Worm (Caenorhabditis elegans) whole organism, young adult: ENCODE measurements around the gene cng-3.

Source experiments
- B0336.3 ChIP-seq: fragments of 200-800 bp; sonication (Bioruptor generic); IDR thresholded peaks from 2 replicates; pipeline ENCODE4 v1.3.6; 2022; ENCODE audit warnings: missing genetic modification characterization, missing compliant biosample characterization
- D2030.7 ChIP-seq: fragments of 200-800 bp; sonication (Bioruptor generic); IDR thresholded peaks from 2 replicates; pipeline ENCODE4 v1.3.6; 2022; ENCODE audit warnings: missing genetic modification reagents, missing genetic modification characterization, missing compliant biosample characterization
- F23B12.7 ChIP-seq: sonication (generic microtip); optimal IDR thresholded peaks from 2 replicates; lab custom pipeline; 2017; ENCODE audit warnings: missing genetic modification characterization, mild to moderate bottlenecking, missing compliant biosample characterization, antibody characterized with exemption, moderate library complexity; ENCODE audit not compliant: insufficient read depth
- F33H1.4 ChIP-seq: fragments of 200-800 bp; sonication (Bioruptor generic); IDR thresholded peaks from 2 replicates; pipeline ENCODE4 v1.3.6; 2022; ENCODE audit warnings: missing genetic modification reagents, missing genetic modification characterization, missing compliant biosample characterization
- F39B2.1 ChIP-seq: fragments of 200-800 bp; sonication (Bioruptor generic); IDR thresholded peaks from 2 replicates; pipeline ENCODE4 v1.3.6; 2022; ENCODE audit warnings: missing genetic modification reagents, missing genetic modification characterization, missing compliant biosample characterization
- K11D2.4 ChIP-seq: fragments of 200-800 bp; sonication (Bioruptor generic); IDR thresholded peaks from 2 replicates; pipeline ENCODE4 v1.3.6; 2022; ENCODE audit warnings: missing genetic modification reagents, missing genetic modification characterization, missing compliant biosample characterization
- K12H6.12 ChIP-seq: fragments of 200-800 bp; sonication (Bioruptor generic); optimal IDR thresholded peaks from 2 replicates; lab custom pipeline; 2018; ENCODE audit warnings: mild to moderate bottlenecking, missing genetic modification characterization, missing compliant biosample characterization
- T26A5.8 ChIP-seq: sonication (generic microtip); optimal IDR thresholded peaks from 2 replicates; lab custom pipeline; 2016; ENCODE audit warnings: missing genetic modification characterization, missing compliant biosample characterization
- Y53G8AR.9 ChIP-seq: fragments of 200-800 bp; sonication (Bioruptor generic); conservative IDR thresholded peaks from 2 replicates; pipeline ENCODE4 v1.3.6; 2022; ENCODE audit warnings: missing genetic modification reagents, missing genetic modification characterization, missing compliant biosample characterization
- Y67H2A.10 ChIP-seq: fragments of 200-800 bp; sonication (Bioruptor generic); conservative IDR thresholded peaks from 2 replicates; pipeline ENCODE4 v1.3.6; 2022; ENCODE audit warnings: missing genetic modification reagents, missing genetic modification characterization, missing compliant biosample characterization
- Y95B8A.8 ChIP-seq: fragments of 200-800 bp; sonication (Bioruptor generic); IDR thresholded peaks from 2 replicates; pipeline ENCODE4 v1.3.6; 2022; ENCODE audit warnings: missing genetic modification reagents, missing genetic modification characterization, missing compliant biosample characterization
- aptf-2 ChIP-seq: fragments of 200-800 bp; sonication (Bioruptor generic); conservative IDR thresholded peaks from 2 replicates; pipeline ENCODE4 v1.3.6; 2022; ENCODE audit warnings: missing genetic modification reagents, missing genetic modification characterization, missing compliant biosample characterization
- atf-7 ChIP-seq: sonication (generic microtip); optimal IDR thresholded peaks from 2 replicates; lab custom pipeline; 2017; ENCODE audit warnings: mild to moderate bottlenecking, missing genetic modification characterization, missing compliant biosample characterization
- cebp-1 ChIP-seq, 2 experiments: fragments of 200-800 bp in 1 of 2; sonication (Bioruptor generic) in 1 of 2; sonication (generic microtip) in 1 of 2; IDR thresholded peaks in 1 of 2; optimal IDR thresholded peaks in 1 of 2; 2 replicates each; pipeline versions ENCODE4 v1.3.6 to Lab custom; 2017 to 2022; ENCODE audit warnings: missing compliant biosample characterization in 2 of 2, missing genetic modification characterization in 2 of 2, mild to moderate bottlenecking in 1 of 2, missing genetic modification reagents in 1 of 2, moderate library complexity in 1 of 2
- cebp-2 ChIP-seq: fragments of 200-800 bp; sonication (Bioruptor generic); IDR thresholded peaks from 2 replicates; pipeline ENCODE4 v1.3.6; 2022; ENCODE audit warnings: missing genetic modification characterization, missing compliant biosample characterization
- ceh-100 ChIP-seq: fragments of 200-800 bp; sonication (Bioruptor generic); IDR thresholded peaks from 2 replicates; pipeline ENCODE4 v1.3.6; 2022; ENCODE audit warnings: missing genetic modification reagents, missing genetic modification characterization, missing compliant biosample characterization
- ceh-27 ChIP-seq: fragments of 200-800 bp; sonication (Bioruptor generic); optimal IDR thresholded peaks from 2 replicates; lab custom pipeline; 2018; ENCODE audit warnings: mild to moderate bottlenecking, missing genetic modification characterization, moderate library complexity, missing compliant biosample characterization
- ceh-40 ChIP-seq: fragments of 200-800 bp; sonication (Bioruptor generic); IDR thresholded peaks from 2 replicates; pipeline ENCODE4 v1.3.6; 2022; ENCODE audit warnings: missing genetic modification characterization, missing compliant biosample characterization
- ceh-58 ChIP-seq: fragments of 200-800 bp; sonication (Bioruptor generic); IDR thresholded peaks from 2 replicates; pipeline ENCODE4 v1.3.6; 2022; ENCODE audit warnings: missing genetic modification characterization, missing compliant biosample characterization
- ceh-91 ChIP-seq: fragments of 200-800 bp; sonication (Bioruptor generic); IDR thresholded peaks from 2 replicates; pipeline ENCODE4 v1.3.6; 2022; ENCODE audit warnings: missing genetic modification reagents, missing genetic modification characterization, missing compliant biosample characterization
- ekl-4 ChIP-seq: fragments of 200-800 bp; sonication (Bioruptor generic); IDR thresholded peaks from 2 replicates; pipeline ENCODE4 v1.3.6; 2022; ENCODE audit warnings: missing genetic modification reagents, missing genetic modification characterization, missing compliant biosample characterization
- fkh-3 ChIP-seq: sonication (generic microtip); optimal IDR thresholded peaks from 2 replicates; lab custom pipeline; 2016; ENCODE audit warnings: mild to moderate bottlenecking, missing genetic modification characterization, missing compliant biosample characterization
- hmg-1.2 ChIP-seq: fragments of 200-800 bp; sonication (Bioruptor generic); IDR thresholded peaks from 2 replicates; pipeline ENCODE4 v1.3.6; 2022; ENCODE audit warnings: missing genetic modification reagents, missing genetic modification characterization, missing compliant biosample characterization
- hmg-20 ChIP-seq: fragments of 200-800 bp; sonication (Bioruptor generic); IDR thresholded peaks from 2 replicates; pipeline ENCODE4 v1.3.6; 2022; ENCODE audit warnings: missing genetic modification reagents, missing genetic modification characterization, missing compliant biosample characterization
- hsf-1 ChIP-seq: fragments of 200-800 bp; sonication (Bioruptor generic); IDR thresholded peaks from 2 replicates; pipeline ENCODE4 v1.3.6; 2022; ENCODE audit warnings: missing genetic modification reagents, missing genetic modification characterization, missing compliant biosample characterization
- lag-1 ChIP-seq: fragments of 200-800 bp; sonication (Bioruptor generic); IDR thresholded peaks from 2 replicates; pipeline ENCODE4 v1.3.6; 2022; ENCODE audit warnings: missing genetic modification reagents, missing genetic modification characterization, missing compliant biosample characterization
- lin-54 ChIP-seq: fragments of 200-800 bp; sonication (Bioruptor generic); optimal IDR thresholded peaks from 2 replicates; lab custom pipeline; 2018; ENCODE audit warnings: mild to moderate bottlenecking, missing genetic modification characterization, missing compliant biosample characterization
- lsl-1 ChIP-seq: fragments of 200-800 bp; sonication (Bioruptor generic); optimal IDR thresholded peaks from 2 replicates; lab custom pipeline; 2018; ENCODE audit warnings: mild to moderate bottlenecking, missing genetic modification characterization, moderate library complexity, missing compliant biosample characterization
- lsy-27 ChIP-seq: sonication (generic microtip); optimal IDR thresholded peaks from 2 replicates; lab custom pipeline; 2017; ENCODE audit warnings: missing genetic modification characterization, mild to moderate bottlenecking, missing compliant biosample characterization, antibody characterized with exemption, missing genotype, borderline replicate concordance; ENCODE audit not compliant: insufficient read depth
- madf-8 ChIP-seq: fragments of 200-800 bp; sonication (Bioruptor generic); conservative IDR thresholded peaks from 2 replicates; pipeline ENCODE4 v1.3.6; 2022; ENCODE audit warnings: missing genetic modification reagents, missing genetic modification characterization, missing compliant biosample characterization
- mel-28 ChIP-seq: sonication (generic microtip); optimal IDR thresholded peaks from 2 replicates; lab custom pipeline; 2016; ENCODE audit warnings: borderline replicate concordance, mild to moderate bottlenecking, missing genetic modification characterization, missing compliant biosample characterization
- nfyb-1 ChIP-seq: fragments of 200-800 bp; sonication (Bioruptor generic); IDR thresholded peaks from 2 replicates; pipeline ENCODE4 v1.3.6; 2022; ENCODE audit warnings: missing genetic modification reagents, missing genetic modification characterization, missing compliant biosample characterization
- nhr-120 ChIP-seq: fragments of 200-800 bp; sonication (Bioruptor generic); IDR thresholded peaks from 2 replicates; pipeline ENCODE4 v1.3.6; 2022; ENCODE audit warnings: missing genetic modification characterization, missing compliant biosample characterization
- nhr-179 ChIP-seq: sonication (generic microtip); optimal IDR thresholded peaks from 2 replicates; lab custom pipeline; 2016; ENCODE audit warnings: mild to moderate bottlenecking, missing genetic modification characterization, missing compliant biosample characterization
- nhr-80 ChIP-seq: sonication (generic microtip); optimal IDR thresholded peaks from 2 replicates; lab custom pipeline; 2016; ENCODE audit warnings: missing genetic modification characterization, missing compliant biosample characterization
- nhr-90 ChIP-seq: sonication (generic microtip); optimal IDR thresholded peaks from 2 replicates; lab custom pipeline; 2016; ENCODE audit warnings: missing genotype, mild to moderate bottlenecking, missing genetic modification characterization, missing compliant biosample characterization
- pbrm-1 ChIP-seq: fragments of 200-800 bp; sonication (Bioruptor generic); IDR thresholded peaks from 2 replicates; pipeline ENCODE4 v1.3.6; 2022; ENCODE audit warnings: missing genetic modification reagents, missing genetic modification characterization, missing compliant biosample characterization
- snpc-1.1 ChIP-seq: sonication (generic microtip); optimal IDR thresholded peaks from 2 replicates; lab custom pipeline; 2017; ENCODE audit warnings: missing genetic modification characterization, mild to moderate bottlenecking, missing compliant biosample characterization, antibody characterized with exemption, moderate library complexity, missing genotype, missing genetic modification reagents; ENCODE audit not compliant: insufficient read depth
- snpc-1.3 ChIP-seq: sonication (generic microtip); optimal IDR thresholded peaks from 2 replicates; lab custom pipeline; 2017; ENCODE audit warnings: missing genetic modification characterization, mild to moderate bottlenecking, missing compliant biosample characterization, antibody characterized with exemption, moderate library complexity, missing genotype, missing genetic modification reagents; ENCODE audit not compliant: insufficient read depth
- tlf-1 ChIP-seq: fragments of 200-800 bp; sonication (Bioruptor generic); optimal IDR thresholded peaks from 2 replicates; lab custom pipeline; 2018; ENCODE audit warnings: mild to moderate bottlenecking, missing genetic modification characterization, missing compliant biosample characterization
- xnd-1 ChIP-seq: sonication (generic microtip); optimal IDR thresholded peaks from 2 replicates; lab custom pipeline; 2016; ENCODE audit warnings: missing genotype, missing genetic modification reagents, missing genetic modification characterization, missing compliant biosample characterization
- zfh-2 ChIP-seq: fragments of 200-800 bp; sonication (Bioruptor generic); conservative IDR thresholded peaks from 2 replicates; pipeline ENCODE4 v1.3.6; 2022; ENCODE audit warnings: missing genetic modification reagents, missing genetic modification characterization, missing compliant biosample characterization
- zim-3 ChIP-seq: sonication (generic microtip); optimal IDR thresholded peaks from 2 replicates; lab custom pipeline; 2017; ENCODE audit warnings: mild to moderate bottlenecking, missing genetic modification characterization, moderate library complexity, missing compliant biosample characterization
- ztf-22 ChIP-seq: fragments of 200-800 bp; sonication (Bioruptor generic); optimal IDR thresholded peaks from 2 replicates; lab custom pipeline; 2018; ENCODE audit warnings: mild to moderate bottlenecking, missing genetic modification characterization, moderate library complexity, missing compliant biosample characterization
- ztf-3 ChIP-seq: fragments of 200-800 bp; sonication (Bioruptor generic); optimal IDR thresholded peaks from 2 replicates; lab custom pipeline; 2018; ENCODE audit warnings: mild to moderate bottlenecking, missing genetic modification characterization, missing compliant biosample characterization
- ztf-6 ChIP-seq: fragments of 200-800 bp; sonication (Bioruptor generic); IDR thresholded peaks from 2 replicates; pipeline ENCODE4 v1.3.6; 2022; ENCODE audit warnings: missing genetic modification reagents, missing genetic modification characterization, missing compliant biosample characterization

Gene cng-3

DNA sequence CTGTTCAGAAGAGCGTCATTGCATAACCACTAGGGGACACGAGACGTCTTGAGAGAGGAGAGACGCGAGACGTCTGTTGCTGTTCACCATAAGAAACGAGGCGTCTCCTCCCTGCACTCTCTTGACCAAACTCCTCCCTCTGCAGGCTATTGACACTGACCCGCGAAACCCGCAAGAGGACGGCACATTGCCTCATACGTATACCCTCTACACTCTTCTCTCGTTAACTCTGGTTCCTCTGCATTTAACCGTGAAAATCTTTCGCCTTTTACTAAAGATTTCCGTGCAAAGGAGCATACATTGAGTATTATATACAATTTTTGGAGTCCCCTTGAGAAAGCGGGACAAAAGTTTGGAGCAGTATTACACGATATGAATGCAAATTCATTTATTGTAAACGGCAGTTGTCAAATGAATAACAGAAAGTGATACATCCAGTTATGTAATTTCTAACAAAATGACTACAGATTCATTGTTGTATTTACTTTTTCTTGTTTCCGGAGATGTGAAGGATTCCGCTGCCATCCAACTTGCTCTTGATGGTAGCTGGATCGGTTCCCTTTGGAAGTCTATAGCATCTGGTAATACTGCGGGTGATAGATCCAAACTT lies 36.3 kb downstream of the cng-3 start (continued):
- no peak for TF ChIP-seq lag-1 (GFP tag; lab: Robert Waterston, UW)
- TF ChIP-seq Y53G8AR.9 (GFP tag; lab: Robert Waterston, UW), result peak; percentile 79
- no peak for TF ChIP-seq nhr-120 (GFP tag; lab: Robert Waterston, UW)
- peak; percentile 53 for TF ChIP-seq ceh-91
- 0 out of 2 replicates have a peak, but pooled peaks have one; percentile 20 for TF ChIP-seq ztf-6 (GFP tag; lab: Robert Waterston, UW)
- TF ChIP-seq F39B2.1 (GFP tag; lab: Robert Waterston, UW), result no peak
- TF ChIP-seq madf-8 (GFP tag; lab: Robert Waterston, UW), result peak; percentile 49
- TF ChIP-seq hsf-1 (GFP tag; lab: Robert Waterston, UW), result peak; percentile 57; the same call in 1 of the 2 replicates
- peak; percentile 33; the same call in 1 of the 2 replicates for TF ChIP-seq aptf-2 (GFP tag; lab: Robert Waterston, UW)
- TF ChIP-seq atf-7 (tag; lab: Kevin White, UChicago), result peak; percentile 86
- TF ChIP-seq Y67H2A.10, result peak; percentile 77; the same call in 1 of the 2 replicates
- peak; percentile 42 for TF ChIP-seq nhr-90
- TF ChIP-seq ceh-100 (GFP tag; lab: Robert Waterston, UW), result peak; percentile 84
- peak; percentile 95 for TF ChIP-seq F23B12.7 (tag; lab: Kevin White, UChicago)
- TF ChIP-seq mel-28 (tag; lab: Kevin White, UChicago), result peak; percentile 78
- peak; percentile 83 for TF ChIP-seq lin-54
- peak; percentile 96 for TF ChIP-seq D2030.7
- TF ChIP-seq nhr-179, result no peak
- TF ChIP-seq ceh-58 (GFP tag; lab: Robert Waterston, UW), result 0 out of 2 replicates have a peak, but pooled peaks have one; percentile 14
- TF ChIP-seq B0336.3 (GFP tag; lab: Robert Waterston, UW), result peak; percentile 95
- TF ChIP-seq xnd-1 (tag; lab: Kevin White, UChicago), result peak; percentile 32
- peak; percentile 94 for TF ChIP-seq nfyb-1 (GFP tag; lab: Robert Waterston, UW)
- TF ChIP-seq pbrm-1 (GFP tag; lab: Robert Waterston, UW), result peak; percentile 95
- TF ChIP-seq hmg-20 (GFP tag; lab: Robert Waterston, UW), result peak; percentile 74
- TF ChIP-seq Y95B8A.8 (GFP tag; lab: Robert Waterston, UW), result peak; percentile 75; the same call in 1 of the 2 replicates
- TF ChIP-seq ceh-40 (GFP tag; lab: Robert Waterston, UW), result 0 out of 2 replicates have a peak, but pooled peaks have one; percentile 6
- peak; percentile 83 for TF ChIP-seq K12H6.12 (tag; lab: Kevin White, UChicago)
- no peak for TF ChIP-seq ztf-22 (GFP tag; lab: Kevin White, UChicago)
- peak; percentile 92 for TF ChIP-seq hmg-1.2
- TF ChIP-seq tlf-1 (GFP tag; lab: Kevin White, UChicago), result peak; percentile 81
- peak; percentile 85 for TF ChIP-seq nhr-80
- peak; percentile 71 for TF ChIP-seq F33H1.4
- TF ChIP-seq snpc-1.3, result peak; percentile 91
- TF ChIP-seq ceh-27 (GFP tag; lab: Kevin White, UChicago), result peak; percentile 94
- peak; percentile 74 for TF ChIP-seq lsl-1 (GFP tag; lab: Kevin White, UChicago)
- TF ChIP-seq ztf-3 (GFP tag; lab: Kevin White, UChicago), result peak; percentile 80
- no peak for TF ChIP-seq lsy-27 (tag; lab: Kevin White, UChicago)
- TF ChIP-seq zfh-2 (GFP tag; lab: Robert Waterston, UW), result no peak
- no peak for TF ChIP-seq zim-3 (tag; lab: Kevin White, UChicago)
- peak; percentile 97 for TF ChIP-seq snpc-1.1 (tag; lab: Kevin White, UChicago)
- peak; percentile 75 for TF ChIP-seq K11D2.4 (GFP tag; lab: Robert Waterston, UW)
- no peak for TF ChIP-seq cebp-1 (GFP tag; IDR thresholded peaks at IDR 0.05; lab: Robert Waterston, UW)
- TF ChIP-seq cebp-1 (tag; optimal IDR thresholded peaks at IDR 0.05; lab: Kevin White, UChicago), result peak; percentile 85
- TF ChIP-seq fkh-3 (tag; lab: Kevin White, UChicago), result no peak
- TF ChIP-seq ekl-4 (GFP tag; lab: Robert Waterston, UW), result peak; percentile 91
- TF ChIP-seq cebp-2 (GFP tag; lab: Robert Waterston, UW), result 0 out of 2 replicates have a peak, but pooled peaks have one; percentile 22
- no peak for TF ChIP-seq T26A5.8 (tag; lab: Kevin White, UChicago)
